Fruit fly (Drosophila melanogaster) whole organism, adult: ENCODE data around the gene CG5096.
A peak's percentile ranks its signal among the peaks of the same experiment; 100 is the strongest.

ENCODE experiments used
- CG5204 ChIP-seq: fragments of 200-800 bp; sonication (Bioruptor generic); optimal IDR thresholded peaks from 2 replicates; lab custom pipeline; 2016; ENCODE audit warnings: missing biosample characterization, missing genetic modification characterization
- Crg-1 ChIP-seq: fragments of 200-800 bp; sonication (Bioruptor generic); optimal IDR thresholded peaks from 2 replicates; lab custom pipeline; 2016; ENCODE audit warnings: missing biosample characterization, missing genetic modification characterization
- kay ChIP-seq: fragments of 200-800 bp; sonication (Bioruptor generic); peaks from one replicate; lab custom pipeline; 2016; ENCODE audit warnings: missing biosample characterization, missing genetic modification characterization, borderline replicate concordance

DNA sequence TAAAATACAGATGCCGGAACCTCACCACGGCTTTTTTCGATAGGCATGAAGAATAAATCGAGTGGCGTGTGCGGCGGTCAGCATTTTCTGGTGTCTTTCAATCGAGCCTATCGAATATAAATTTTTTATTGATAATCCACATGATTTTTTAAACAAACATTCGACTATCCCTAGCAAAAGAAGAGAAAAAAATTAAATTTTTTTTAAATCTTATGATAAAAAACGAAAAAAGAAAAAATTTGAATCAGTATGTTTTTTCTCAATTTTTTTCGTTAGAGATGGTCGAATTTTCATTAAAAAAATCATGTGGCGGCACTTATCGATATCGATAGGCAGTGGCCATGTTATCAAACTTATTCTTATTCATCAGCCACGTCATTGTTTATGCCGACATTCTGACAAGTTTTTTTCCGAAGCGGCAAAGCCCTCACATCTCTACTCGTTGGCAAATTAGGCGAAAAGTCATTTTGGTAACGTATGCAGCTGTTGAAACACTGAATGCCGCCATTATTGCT is 44.5 kb downstream of the CG5096 start, which contains the start of the genes SmB and KdelR:
- TF ChIP-seq CG5204 (GFP tag; lab: Kevin White, UChicago) (no peak), Crg-1 (peak; percentile 54), kay (GFP tag; lab: Kevin White, UChicago) (no peak)
